Worm (Caenorhabditis elegans) whole organism, young adult: ENCODE data around the gene F32D1.8.
A peak's percentile ranks its signal among the peaks of the same experiment; 100 is the strongest.

Source experiments
- F37B4.10 ChIP-seq: fragments of 200-800 bp; sonication (Bioruptor generic); IDR thresholded peaks from 2 replicates; pipeline ENCODE4 v1.3.6; 2022; ENCODE audit warnings: missing genetic modification characterization, missing compliant biosample characterization
- F57C9.4 ChIP-seq: sonication (generic microtip); optimal IDR thresholded peaks from 2 replicates; lab custom pipeline; 2017; ENCODE audit warnings: mild to moderate bottlenecking, missing genetic modification characterization, missing compliant biosample characterization
- K11D2.4 ChIP-seq: fragments of 200-800 bp; sonication (Bioruptor generic); IDR thresholded peaks from 2 replicates; pipeline ENCODE4 v1.3.6; 2022; ENCODE audit warnings: missing genetic modification reagents, missing genetic modification characterization, missing compliant biosample characterization
- K12H6.12 ChIP-seq: fragments of 200-800 bp; sonication (Bioruptor generic); optimal IDR thresholded peaks from 2 replicates; lab custom pipeline; 2018; ENCODE audit warnings: mild to moderate bottlenecking, missing genetic modification characterization, missing compliant biosample characterization
- T07F8.4 ChIP-seq: sonication (generic microtip); optimal IDR thresholded peaks from 2 replicates; lab custom pipeline; 2016; ENCODE audit warnings: mild to moderate bottlenecking, missing genetic modification characterization, moderate library complexity, missing compliant biosample characterization
- Y53F4B.3 ChIP-seq: fragments of 200-800 bp; sonication (Bioruptor generic); IDR thresholded peaks from 2 replicates; pipeline ENCODE4 v1.3.6; 2022; ENCODE audit warnings: missing genetic modification reagents, missing genetic modification characterization, missing compliant biosample characterization
- Y53G8AR.9 ChIP-seq: fragments of 200-800 bp; sonication (Bioruptor generic); conservative IDR thresholded peaks from 2 replicates; pipeline ENCODE4 v1.3.6; 2022; ENCODE audit warnings: missing genetic modification reagents, missing genetic modification characterization, missing compliant biosample characterization
- Y79H2A.3 ChIP-seq: fragments of 200-800 bp; sonication (Bioruptor generic); conservative IDR thresholded peaks from 2 replicates; pipeline ENCODE4 v1.3.6; 2022; ENCODE audit warnings: missing genetic modification reagents, missing genetic modification characterization, missing compliant biosample characterization
- Y95B8A.8 ChIP-seq: fragments of 200-800 bp; sonication (Bioruptor generic); IDR thresholded peaks from 2 replicates; pipeline ENCODE4 v1.3.6; 2022; ENCODE audit warnings: missing genetic modification reagents, missing genetic modification characterization, missing compliant biosample characterization
- ZK185.1 ChIP-seq: sonication (generic microtip); optimal IDR thresholded peaks from 2 replicates; lab custom pipeline; 2016; ENCODE audit warnings: mild to moderate bottlenecking, missing genetic modification characterization, missing compliant biosample characterization; ENCODE audit not compliant: poor library complexity, severe bottlenecking
- bed-1 ChIP-seq: fragments of 200-800 bp; sonication (Bioruptor generic); IDR thresholded peaks from 2 replicates; pipeline ENCODE4 v1.3.6; 2022; ENCODE audit warnings: missing genetic modification reagents, missing genetic modification characterization, missing compliant biosample characterization
- bed-2 ChIP-seq: fragments of 200-800 bp; sonication (Bioruptor generic); IDR thresholded peaks from 2 replicates; pipeline ENCODE4 v1.3.6; 2022; ENCODE audit warnings: missing genetic modification reagents, missing genetic modification characterization, missing compliant biosample characterization
- ccch-3 ChIP-seq: fragments of 200-800 bp; sonication (Bioruptor generic); optimal IDR thresholded peaks from 2 replicates; lab custom pipeline; 2018; ENCODE audit warnings: mild to moderate bottlenecking, missing genetic modification characterization, missing compliant biosample characterization
- cebp-1 ChIP-seq, 2 experiments: fragments of 200-800 bp in 1 of 2; sonication (Bioruptor generic) in 1 of 2; sonication (generic microtip) in 1 of 2; IDR thresholded peaks in 1 of 2; optimal IDR thresholded peaks in 1 of 2; 2 replicates each; pipeline versions ENCODE4 v1.3.6 to Lab custom; 2017 to 2022; ENCODE audit warnings: missing compliant biosample characterization in 2 of 2, missing genetic modification characterization in 2 of 2, mild to moderate bottlenecking in 1 of 2, missing genetic modification reagents in 1 of 2, moderate library complexity in 1 of 2
- ceh-40 ChIP-seq: fragments of 200-800 bp; sonication (Bioruptor generic); IDR thresholded peaks from 2 replicates; pipeline ENCODE4 v1.3.6; 2022; ENCODE audit warnings: missing genetic modification characterization, missing compliant biosample characterization
- ceh-58 ChIP-seq: fragments of 200-800 bp; sonication (Bioruptor generic); IDR thresholded peaks from 2 replicates; pipeline ENCODE4 v1.3.6; 2022; ENCODE audit warnings: missing genetic modification characterization, missing compliant biosample characterization
- ceh-79 ChIP-seq: sonication (generic microtip); optimal IDR thresholded peaks from 2 replicates; lab custom pipeline; 2017; ENCODE audit warnings: mild to moderate bottlenecking, missing genetic modification characterization, missing compliant biosample characterization
- ceh-91 ChIP-seq: fragments of 200-800 bp; sonication (Bioruptor generic); IDR thresholded peaks from 2 replicates; pipeline ENCODE4 v1.3.6; 2022; ENCODE audit warnings: missing genetic modification reagents, missing genetic modification characterization, missing compliant biosample characterization
- dpl-1 ChIP-seq: fragments of 150-350 bp; optimal IDR thresholded peaks from 2 replicates; lab custom pipeline; 2014; ENCODE audit warnings: missing biosample characterization, missing genetic modification reagents, missing genetic modification characterization
- efl-1 ChIP-seq: fragments of 150-350 bp; optimal IDR thresholded peaks from 2 replicates; lab custom pipeline; 2014; ENCODE audit warnings: missing biosample characterization, missing genetic modification reagents, missing genetic modification characterization
- egl-44 ChIP-seq: fragments of 200-800 bp; sonication (Bioruptor generic); IDR thresholded peaks from 2 replicates; pipeline ENCODE4 v1.3.6; 2022; ENCODE audit warnings: missing genetic modification reagents, missing genetic modification characterization, missing compliant biosample characterization
- him-1 ChIP-seq: sonication (generic microtip); optimal IDR thresholded peaks from 2 replicates; lab custom pipeline; 2016; ENCODE audit warnings: missing genotype, missing genetic modification reagents, missing genetic modification characterization, missing compliant biosample characterization
- hlh-12 ChIP-seq: sonication (generic microtip); optimal IDR thresholded peaks from 2 replicates; lab custom pipeline; 2016; ENCODE audit warnings: missing genetic modification characterization, missing compliant biosample characterization
- lag-1 ChIP-seq: fragments of 200-800 bp; sonication (Bioruptor generic); IDR thresholded peaks from 2 replicates; pipeline ENCODE4 v1.3.6; 2022; ENCODE audit warnings: missing genetic modification reagents, missing genetic modification characterization, missing compliant biosample characterization
- lin-26 ChIP-seq: fragments of 200-800 bp; sonication (Bioruptor generic); IDR thresholded peaks from 2 replicates; pipeline ENCODE4 v1.3.6; 2022; ENCODE audit warnings: missing genetic modification reagents, missing genetic modification characterization, missing compliant biosample characterization
- lin-35 ChIP-seq, 3 experiments: fragments of 150-350 bp in 2 of 3; sonication (generic microtip) in 1 of 3; optimal IDR thresholded peaks; 2 replicates each; lab custom pipeline; 2014 to 2018; ENCODE audit warnings: missing biosample characterization in 3 of 3, missing genetic modification characterization in 3 of 3, missing genetic modification reagents in 3 of 3
- lir-1 ChIP-seq: fragments of 200-800 bp; sonication (Bioruptor generic); conservative IDR thresholded peaks from 2 replicates; pipeline ENCODE4 v1.3.6; 2022; ENCODE audit warnings: missing genetic modification reagents, missing genetic modification characterization, missing compliant biosample characterization
- lsl-1 ChIP-seq: fragments of 200-800 bp; sonication (Bioruptor generic); optimal IDR thresholded peaks from 2 replicates; lab custom pipeline; 2018; ENCODE audit warnings: mild to moderate bottlenecking, missing genetic modification characterization, moderate library complexity, missing compliant biosample characterization
- nfya-1 ChIP-seq: sonication (generic microtip); optimal IDR thresholded peaks from 2 replicates; lab custom pipeline; 2017; ENCODE audit warnings: antibody characterized with exemption, missing compliant biosample characterization, missing genetic modification characterization, borderline replicate concordance; ENCODE audit not compliant: insufficient read depth
- nhr-120 ChIP-seq: fragments of 200-800 bp; sonication (Bioruptor generic); IDR thresholded peaks from 2 replicates; pipeline ENCODE4 v1.3.6; 2022; ENCODE audit warnings: missing genetic modification characterization, missing compliant biosample characterization
- nhr-80 ChIP-seq: sonication (generic microtip); optimal IDR thresholded peaks from 2 replicates; lab custom pipeline; 2016; ENCODE audit warnings: missing genetic modification characterization, missing compliant biosample characterization
- repo-1 ChIP-seq: sonication (generic microtip); optimal IDR thresholded peaks from 2 replicates; lab custom pipeline; 2017; ENCODE audit warnings: mild to moderate bottlenecking, missing genetic modification characterization, missing compliant biosample characterization
- snpc-1.1 ChIP-seq: sonication (generic microtip); optimal IDR thresholded peaks from 2 replicates; lab custom pipeline; 2017; ENCODE audit warnings: missing genetic modification characterization, mild to moderate bottlenecking, missing compliant biosample characterization, antibody characterized with exemption, moderate library complexity, missing genotype, missing genetic modification reagents; ENCODE audit not compliant: insufficient read depth
- tbx-9 ChIP-seq: sonication (generic microtip); optimal IDR thresholded peaks from 2 replicates; lab custom pipeline; 2016; ENCODE audit warnings: borderline replicate concordance, missing genetic modification characterization, inconsistent platforms, missing compliant biosample characterization
- unc-130 ChIP-seq: sonication (generic microtip); optimal IDR thresholded peaks from 2 replicates; lab custom pipeline; 2016; ENCODE audit warnings: missing genetic modification reagents, missing genetic modification characterization, missing compliant biosample characterization
- zfh-2 ChIP-seq: fragments of 200-800 bp; sonication (Bioruptor generic); conservative IDR thresholded peaks from 2 replicates; pipeline ENCODE4 v1.3.6; 2022; ENCODE audit warnings: missing genetic modification reagents, missing genetic modification characterization, missing compliant biosample characterization
- ztf-18 ChIP-seq: sonication (generic microtip); optimal IDR thresholded peaks from 2 replicates; lab custom pipeline; 2016; ENCODE audit warnings: missing genotype, mild to moderate bottlenecking, missing genetic modification characterization, missing compliant biosample characterization
- ztf-22 ChIP-seq: fragments of 200-800 bp; sonication (Bioruptor generic); optimal IDR thresholded peaks from 2 replicates; lab custom pipeline; 2018; ENCODE audit warnings: mild to moderate bottlenecking, missing genetic modification characterization, moderate library complexity, missing compliant biosample characterization
- ztf-26 ChIP-seq: sonication (generic microtip); optimal IDR thresholded peaks from 2 replicates; lab custom pipeline; 2017; ENCODE audit warnings: missing genetic modification characterization, missing compliant biosample characterization

F32D1.8 gene

ce11 chrV:4371309-4371933, 6.1 kb downstream of the F32D1.8 start, which contains the start of the genes gmpr-1 and fipp-1 (continued):
- no peak for TF ChIP-seq F37B4.10
- peak; percentile 60; the same call in 1 of the 2 replicates for TF ChIP-seq ceh-91 (GFP tag; lab: Robert Waterston, UW)
- no peak for TF ChIP-seq ceh-58
- TF ChIP-seq cebp-1 (GFP tag; IDR thresholded peaks at IDR 0.05; lab: Robert Waterston, UW), result no peak
- peak; percentile 16 for TF ChIP-seq cebp-1 (tag; optimal IDR thresholded peaks at IDR 0.05; lab: Kevin White, UChicago)
- peak; percentile 63 for TF ChIP-seq lsl-1 (GFP tag; lab: Kevin White, UChicago)
- TF ChIP-seq, all 124 proteins: peak for 21

ce11 chrV:4370515-4370914, 7.0 kb downstream of the F32D1.8 start:
- peak; percentile 68 for TF ChIP-seq zfh-2
- TF ChIP-seq T07F8.4, result no peak
- no peak for TF ChIP-seq Y95B8A.8 (GFP tag; lab: Robert Waterston, UW)
- TF ChIP-seq ceh-79 (tag; lab: Kevin White, UChicago), result no peak

- TF ChIP-seq nfya-1 (tag; lab: Kevin White, UChicago) (no peak), unc-130 (GFP tag; lab: Kevin White, UChicago) (no peak), ztf-26 (tag; lab: Kevin White, UChicago) (no peak), ztf-18 (tag; lab: Kevin White, UChicago) (no peak), bed-1 (GFP tag; lab: Robert Waterston, UW) (no peak), repo-1 (no peak), dpl-1 (GFP tag; lab: Kevin White, UChicago) (no peak), lag-1 (no peak), tbx-9 (tag; lab: Kevin White, UChicago) (no peak)
- TF ChIP-seq, all 124 proteins: peak for 0
These were observed 11.1 kb downstream of the F32D1.8 start, which contains the start of gene F32D1.11 for ce11 chrV:4366440-4366839. Gene F32D1.11, minus strand, starts transcription at chrV:4366540.

- TF ChIP-seq T07F8.4, result no peak
- TF ChIP-seq K12H6.12 (tag; lab: Kevin White, UChicago), result no peak
- TF ChIP-seq nhr-120 (GFP tag; lab: Robert Waterston, UW), result no peak
- TF ChIP-seq lir-1 (GFP tag; lab: Robert Waterston, UW), result no peak
- no peak for TF ChIP-seq hlh-12
- no peak for TF ChIP-seq ccch-3 (GFP tag; lab: Kevin White, UChicago)
- no peak for TF ChIP-seq efl-1 (GFP tag; lab: Kevin White, UChicago)
- no peak for TF ChIP-seq snpc-1.1 (tag; lab: Kevin White, UChicago)
- no peak for TF ChIP-seq lin-26 (GFP tag; lab: Robert Waterston, UW)
- TF ChIP-seq dpl-1 (GFP tag; lab: Kevin White, UChicago), result no peak
- no peak for TF ChIP-seq Y79H2A.3
- no peak for TF ChIP-seq lin-35 (GFP tag; optimal IDR thresholded peaks at IDR 0.05; lab: Kevin White, UChicago)
- no peak for TF ChIP-seq ztf-22 (GFP tag; lab: Kevin White, UChicago)
- TF ChIP-seq bed-2 (GFP tag; lab: Robert Waterston, UW), result no peak
These were observed 13.0 kb downstream of the F32D1.8 start, which contains the start of gene grl-13 for ce11 chrV:4364517-4364916. Gene grl-13, minus strand, starts transcription at chrV:4364617.

- no peak for TF ChIP-seq ceh-58
- no peak for TF ChIP-seq ZK185.1 (tag; lab: Kevin White, UChicago)
- no peak for TF ChIP-seq Y53F4B.3 (GFP tag; lab: Robert Waterston, UW)
- no peak for TF ChIP-seq nhr-80 (tag; lab: Kevin White, UChicago)
- TF ChIP-seq Y53G8AR.9 (GFP tag; lab: Robert Waterston, UW), result no peak
- TF ChIP-seq cebp-1 (GFP tag; IDR thresholded peaks at IDR 0.05; lab: Robert Waterston, UW), result no peak
- TF ChIP-seq cebp-1 (tag; optimal IDR thresholded peaks at IDR 0.05; lab: Kevin White, UChicago), result no peak
- no peak for TF ChIP-seq lin-26 (GFP tag; lab: Robert Waterston, UW)
- TF ChIP-seq T07F8.4, result no peak
- no peak for TF ChIP-seq him-1 (tag; lab: Kevin White, UChicago)
- TF ChIP-seq egl-44 (GFP tag; lab: Robert Waterston, UW), result no peak
- TF ChIP-seq F57C9.4 (tag; lab: Kevin White, UChicago), result no peak
- no peak for TF ChIP-seq K11D2.4 (GFP tag; lab: Robert Waterston, UW)
- no peak for TF ChIP-seq ceh-40 (GFP tag; lab: Robert Waterston, UW)
- TF ChIP-seq Y79H2A.3, result no peak
These were observed 16.0 kb downstream of the F32D1.8 start, which contains the start of gene F32D1.3 for ce11 chrV:4361505-4361904. Gene F32D1.3, minus strand, starts transcription at chrV:4361569.
